Fruit fly (Drosophila melanogaster) whole organism, embryonic: ENCODE results near the gene CG11560.

Source experiments
- Abd-B ChIP-seq: fragments of 200-800 bp; sonication (Bioruptor generic); optimal IDR thresholded peaks from 2 replicates; lab custom pipeline; 2018; ENCODE audit warnings: missing biosample characterization, mild to moderate bottlenecking, missing genetic modification characterization, moderate library complexity
- Aef1 ChIP-seq: fragments of 200-800 bp; sonication (Bioruptor generic); IDR thresholded peaks from 3 replicates; pipeline ENCODE4 v1.3.6; 2022; ENCODE audit warnings: missing biosample characterization, missing genetic modification characterization
- Atf3 ChIP-seq: fragments of 200-800 bp; sonication (Bioruptor generic); optimal IDR thresholded peaks from 3 replicates; lab custom pipeline; 2016; ENCODE audit warnings: missing biosample characterization, missing genetic modification characterization
- Bdp1 ChIP-seq: fragments of 200-800 bp; sonication (Bioruptor generic); optimal IDR thresholded peaks from 3 replicates; lab custom pipeline; 2016; ENCODE audit warnings: missing biosample characterization, missing genetic modification characterization
- Bteb2 ChIP-seq: fragments of 200-800 bp; sonication (Bioruptor generic); optimal IDR thresholded peaks from 2 replicates; lab custom pipeline; 2016; ENCODE audit warnings: missing biosample characterization, missing genetic modification characterization
- CG10267 ChIP-seq: fragments of 200-800 bp; sonication (Bioruptor generic); optimal IDR thresholded peaks from 2 replicates; lab custom pipeline; 2018; ENCODE audit warnings: missing biosample characterization, mild to moderate bottlenecking, missing genetic modification characterization, moderate library complexity
- CG12071 ChIP-seq: fragments of 200-800 bp; sonication (Bioruptor generic); optimal IDR thresholded peaks from 3 replicates; lab custom pipeline; 2018; ENCODE audit warnings: missing biosample characterization, mild to moderate bottlenecking, missing genetic modification characterization
- CG12236 ChIP-seq: fragments of 200-800 bp; sonication (Bioruptor generic); optimal IDR thresholded peaks from 2 replicates; lab custom pipeline; 2016; ENCODE audit warnings: missing biosample characterization, missing genetic modification characterization
- CG13424 ChIP-seq: fragments of 200-800 bp; sonication (Bioruptor generic); optimal IDR thresholded peaks from 2 replicates; lab custom pipeline; 2019; ENCODE audit warnings: missing biosample characterization, mild to moderate bottlenecking, missing genetic modification characterization, moderate library complexity
- CG17829 ChIP-seq: fragments of 200-800 bp; optimal IDR thresholded peaks from 2 replicates; lab custom pipeline; 2019; ENCODE audit warnings: missing biosample characterization, mild to moderate bottlenecking, missing genetic modification characterization, moderate library complexity
- CG18476 ChIP-seq: fragments of 200-800 bp; sonication (Bioruptor generic); optimal IDR thresholded peaks from 2 replicates; lab custom pipeline; 2016; ENCODE audit warnings: missing biosample characterization, mild to moderate bottlenecking, missing genetic modification characterization
- CG18599 ChIP-seq: fragments of 200-800 bp; sonication (Bioruptor generic); optimal IDR thresholded peaks from 3 replicates; lab custom pipeline; 2017; ENCODE audit warnings: missing biosample characterization, missing genetic modification characterization, mild to moderate bottlenecking, moderate library complexity, missing genetic modification reagents
- CG33213 ChIP-seq: fragments of 200-800 bp; sonication (Bioruptor generic); optimal IDR thresholded peaks from 3 replicates; lab custom pipeline; 2016; ENCODE audit warnings: missing biosample characterization, missing genetic modification characterization
- CG4617 ChIP-seq: fragments of 200-800 bp; sonication (Bioruptor generic); optimal IDR thresholded peaks from 3 replicates; lab custom pipeline; 2016; ENCODE audit warnings: missing biosample characterization, missing genetic modification characterization, borderline replicate concordance
- CG4854 ChIP-seq: fragments of 200-800 bp; sonication (Bioruptor generic); optimal IDR thresholded peaks from 2 replicates; lab custom pipeline; 2016; ENCODE audit warnings: missing biosample characterization, missing genetic modification characterization, inconsistent platforms
- CG7928 ChIP-seq: fragments of 200-800 bp; sonication (Bioruptor generic); optimal IDR thresholded peaks from 2 replicates; lab custom pipeline; 2017; ENCODE audit warnings: missing biosample characterization, mild to moderate bottlenecking, missing genetic modification characterization
- CG8765 ChIP-seq: fragments of 200-800 bp; sonication (Bioruptor generic); IDR thresholded peaks from 2 replicates; pipeline ENCODE4 v1.3.6; 2022; ENCODE audit warnings: missing biosample characterization, missing genetic modification characterization
- CG9797 ChIP-seq: fragments of 200-800 bp; sonication (Bioruptor generic); optimal IDR thresholded peaks from 3 replicates; lab custom pipeline; 2018; ENCODE audit warnings: missing biosample characterization, mild to moderate bottlenecking, missing genetic modification characterization
- D19A ChIP-seq: fragments of 200-800 bp; optimal IDR thresholded peaks from 3 replicates; lab custom pipeline; 2019; ENCODE audit warnings: missing biosample characterization, mild to moderate bottlenecking, missing genetic modification characterization, moderate library complexity
- Doc2 ChIP-seq: fragments of 200-800 bp; sonication (Bioruptor generic); IDR thresholded peaks from 2 replicates; pipeline ENCODE4 v1.3.6; 2022; ENCODE audit warnings: missing biosample characterization, missing genetic modification characterization
- Doc3 ChIP-seq: fragments of 200-800 bp; sonication (Bioruptor generic); IDR thresholded peaks from 3 replicates; pipeline ENCODE4 v1.3.6; 2022; ENCODE audit warnings: missing biosample characterization, missing genetic modification characterization; ENCODE audit not compliant: partially characterized antibody
- Gsc ChIP-seq: fragments of 200-800 bp; sonication (Bioruptor generic); IDR thresholded peaks from 2 replicates; pipeline ENCODE4 v1.3.6; 2022; ENCODE audit warnings: missing biosample characterization, missing genetic modification characterization
- Hmr ChIP-seq: fragments of 200-800 bp; sonication (Bioruptor generic); optimal IDR thresholded peaks from 3 replicates; lab custom pipeline; 2017; ENCODE audit warnings: mild to moderate bottlenecking, missing biosample characterization, missing genetic modification reagents, missing genetic modification characterization
- Hr3 ChIP-seq: fragments of 200-800 bp; sonication (Bioruptor generic); optimal IDR thresholded peaks from 3 replicates; lab custom pipeline; 2016; ENCODE audit warnings: missing biosample characterization, missing genetic modification characterization
- Hr78 ChIP-seq, 2 experiments: fragments of 200-800 bp in 1 of 2; fragments of >200 bp in 1 of 2; sonication (Bioruptor generic) in 1 of 2; optimal IDR thresholded peaks; 2 replicates each; lab custom pipeline; 2017 to 2019; ENCODE audit warnings: missing biosample characterization in 2 of 2, missing genetic modification characterization in 2 of 2, mild to moderate bottlenecking in 1 of 2, moderate library complexity in 1 of 2
- Lim3 ChIP-seq: fragments of 200-800 bp; sonication (Bioruptor generic); IDR thresholded peaks from 2 replicates; pipeline ENCODE4 v1.3.6; 2022; ENCODE audit warnings: missing biosample characterization, missing genetic modification characterization
- NC2α ChIP-seq: fragments of 200-800 bp; sonication (Bioruptor generic); optimal IDR thresholded peaks from 2 replicates; lab custom pipeline; 2016; ENCODE audit warnings: missing biosample characterization, missing genetic modification characterization
- PHDP ChIP-seq: fragments of 200-800 bp; sonication (Bioruptor generic); optimal IDR thresholded peaks from 3 replicates; lab custom pipeline; 2018; ENCODE audit warnings: missing biosample characterization, mild to moderate bottlenecking, missing genetic modification characterization, moderate library complexity
- Six4 ChIP-seq: fragments of 200-800 bp; sonication (Bioruptor generic); optimal IDR thresholded peaks from 2 replicates; lab custom pipeline; 2016; ENCODE audit warnings: missing biosample characterization, missing genetic modification characterization
- Taf1 ChIP-seq: fragments of 200-800 bp; sonication (Bioruptor generic); IDR thresholded peaks from 2 replicates; pipeline ENCODE4 v1.3.6; 2022; ENCODE audit warnings: missing biosample characterization, missing genetic modification characterization
- Trl ChIP-seq, 3 experiments: fragments of >200 bp in 2 of 3; fragments of 200-800 bp in 1 of 3; sonication (Bioruptor generic) in 1 of 3; optimal IDR thresholded peaks; 2 replicates in 1 of 3; 3 replicates in 2 of 3; lab custom pipeline; 2016 to 2017; ENCODE audit warnings: missing biosample characterization in 1 of 3, missing genetic modification characterization in 1 of 3
- abd-A ChIP-seq: fragments of 200-800 bp; sonication (Bioruptor generic); optimal IDR thresholded peaks from 3 replicates; lab custom pipeline; 2019; ENCODE audit warnings: missing biosample characterization, mild to moderate bottlenecking, missing genetic modification characterization, moderate library complexity
- amos ChIP-seq: fragments of 200-800 bp; sonication (Bioruptor generic); IDR thresholded peaks from 2 replicates; pipeline ENCODE4 v1.3.6; 2022; ENCODE audit warnings: missing biosample characterization, missing genetic modification characterization; ENCODE audit not compliant: partially characterized antibody
- bab2 ChIP-seq: fragments of 200-800 bp; sonication (Bioruptor generic); optimal IDR thresholded peaks from 2 replicates; lab custom pipeline; 2016; ENCODE audit warnings: missing biosample characterization, missing genetic modification characterization
- btn ChIP-seq: fragments of 200-800 bp; sonication (Bioruptor generic); optimal IDR thresholded peaks from 2 replicates; lab custom pipeline; 2016; ENCODE audit warnings: missing biosample characterization, missing genetic modification characterization
- cato ChIP-seq: fragments of 200-800 bp; sonication (Bioruptor generic); optimal IDR thresholded peaks from 2 replicates; lab custom pipeline; 2016; ENCODE audit warnings: missing biosample characterization, missing genetic modification characterization, borderline replicate concordance
- chif ChIP-seq, 2 experiments: fragments of 200-800 bp; sonication (Bioruptor generic); optimal IDR thresholded peaks; 3 replicates each; lab custom pipeline; 2016; ENCODE audit warnings: missing biosample characterization in 2 of 2, missing genetic modification characterization in 2 of 2
- dimm ChIP-seq: fragments of 200-800 bp; sonication (Bioruptor generic); IDR thresholded peaks from 2 replicates; pipeline ENCODE4 v1.3.6; 2022; ENCODE audit warnings: missing biosample characterization, missing genetic modification characterization
- gcm2 ChIP-seq: fragments of 200-800 bp; sonication (Bioruptor generic); optimal IDR thresholded peaks from 2 replicates; lab custom pipeline; 2016; ENCODE audit warnings: missing biosample characterization, missing genetic modification characterization
- grau ChIP-seq: fragments of 200-800 bp; optimal IDR thresholded peaks from 3 replicates; lab custom pipeline; 2019; ENCODE audit warnings: missing biosample characterization, mild to moderate bottlenecking, missing genetic modification characterization, moderate library complexity
- lbe ChIP-seq: fragments of 200-800 bp; sonication (Bioruptor generic); optimal IDR thresholded peaks from 2 replicates; lab custom pipeline; 2016; ENCODE audit warnings: missing biosample characterization, mild to moderate bottlenecking, missing genetic modification characterization
- lov ChIP-seq, 2 experiments: fragments of 200-800 bp in 1 of 2; fragments of >200 bp in 1 of 2; sonication (Bioruptor generic) in 1 of 2; IDR thresholded peaks in 1 of 2; optimal IDR thresholded peaks in 1 of 2; 2 replicates in 1 of 2; 3 replicates in 1 of 2; pipeline versions ENCODE4 v1.3.6 to Lab custom; 2017 to 2022; ENCODE audit warnings: missing biosample characterization in 1 of 2, missing genetic modification characterization in 1 of 2
- odd ChIP-seq: fragments of 200-800 bp; sonication (Bioruptor generic); optimal IDR thresholded peaks from 2 replicates; lab custom pipeline; 2017; ENCODE audit warnings: missing biosample characterization, mild to moderate bottlenecking, missing genetic modification characterization
- peb ChIP-seq: fragments of 200-800 bp; sonication (Bioruptor generic); IDR thresholded peaks from 2 replicates; pipeline ENCODE4 v1.3.6; 2022; ENCODE audit warnings: missing biosample characterization, missing genetic modification characterization
- pnt ChIP-seq: fragments of 200-800 bp; sonication (Bioruptor generic); optimal IDR thresholded peaks from 3 replicates; lab custom pipeline; 2016; ENCODE audit warnings: missing biosample characterization, missing genetic modification characterization
- toy ChIP-seq: fragments of 200-800 bp; sonication (Bioruptor generic); IDR thresholded peaks from 2 replicates; pipeline ENCODE4 v1.3.6; 2022; ENCODE audit warnings: missing biosample characterization, missing genetic modification characterization
- twi ChIP-seq: fragments of 200-800 bp; optimal IDR thresholded peaks from 2 replicates; lab custom pipeline; 2019; ENCODE audit warnings: missing biosample characterization, mild to moderate bottlenecking, missing genetic modification characterization, moderate library complexity
- yki ChIP-seq: fragments of >200 bp; optimal IDR thresholded peaks from 3 replicates; lab custom pipeline; 2018
- zen2 ChIP-seq: fragments of 200-800 bp; sonication (Bioruptor generic); IDR thresholded peaks from 3 replicates; pipeline ENCODE4 v1.3.6; 2022; ENCODE audit warnings: missing biosample characterization, missing genetic modification characterization; ENCODE audit not compliant: partially characterized antibody

The CG11560 gene

dm6 chr3L:12124975-12125374 lies 5.2 kb downstream of the CG11560 start, which contains the start of gene yps (continued):
- TF ChIP-seq cato = peak; percentile 87
- TF ChIP-seq Hr78 (GFP tag; optimal IDR thresholded peaks at IDR 0.05; lab: Kevin White, UChicago) = peak in 1 of 2 experiments; percentile 41
- TF ChIP-seq Hr3 = peak; percentile 74
- no peak for TF ChIP-seq Gsc (GFP tag; lab: Robert Waterston, UW)
- TF ChIP-seq CG4617 (GFP tag; lab: Kevin White, UChicago) = peak; percentile 75
- TF ChIP-seq Bdp1 (GFP tag; lab: Kevin White, UChicago) = peak; percentile 88
- peak; percentile 78; the same call in 1 of the 2 replicates for TF ChIP-seq toy (GFP tag; lab: Robert Waterston, UW)
- TF ChIP-seq CG12071 (GFP tag; lab: Kevin White, UChicago) = peak; percentile 97
- no peak; the same call in 1 of the 3 replicates for TF ChIP-seq zen2 (GFP tag; lab: Robert Waterston, UW)
- no peak for TF ChIP-seq Trl (optimal IDR thresholded peaks at IDR 0.05; lab: Kevin White, UChicago)
- TF ChIP-seq Trl (GFP tag; optimal IDR thresholded peaks at IDR 0.05; lab: Kevin White, UChicago) = peak; percentile 96
- no peak for TF ChIP-seq Doc2 (GFP tag; lab: Robert Waterston, UW)
- TF ChIP-seq CG18599 (GFP tag; lab: Kevin White, UChicago) = peak; percentile 96
- TF ChIP-seq Taf1 (GFP tag; lab: Robert Waterston, UW) = peak; percentile 39; the same call in 1 of the 2 replicates
- peak; percentile 75 for TF ChIP-seq CG18476 (GFP tag; lab: Kevin White, UChicago)
- TF ChIP-seq lbe (GFP tag; lab: Kevin White, UChicago) = peak; percentile 89
- TF ChIP-seq CG7928 (GFP tag; lab: Kevin White, UChicago) = peak; percentile 78
- peak; percentile 81 to 94 for TF ChIP-seq chif (GFP tag; optimal IDR thresholded peaks at IDR 0.05; lab: Kevin White, UChicago)
- peak; percentile 26 for TF ChIP-seq pnt (GFP tag; lab: Kevin White, UChicago)
- TF ChIP-seq Lim3 (GFP tag; lab: Robert Waterston, UW) = no peak
- peak; percentile 93 for TF ChIP-seq Bteb2 (GFP tag; lab: Kevin White, UChicago)
- TF ChIP-seq CG17829 (tag; lab: Kevin White, UChicago) = peak; percentile 90
- TF ChIP-seq CG33213 (GFP tag; lab: Kevin White, UChicago) = peak; percentile 98
- peak; percentile 65 for TF ChIP-seq Aef1
- TF ChIP-seq abd-A = no peak
- peak; percentile 87 for TF ChIP-seq Atf3 (GFP tag; lab: Kevin White, UChicago)
- TF ChIP-seq CG10267 (tag; lab: Kevin White, UChicago) = peak; percentile 92
- TF ChIP-seq peb = peak; percentile 60
- TF ChIP-seq Six4 (GFP tag; lab: Kevin White, UChicago) = peak; percentile 90
- TF ChIP-seq CG9797 (GFP tag; lab: Kevin White, UChicago) = peak; percentile 73
- peak; percentile 72 for TF ChIP-seq gcm2 (GFP tag; lab: Kevin White, UChicago)
- peak; percentile 68 for TF ChIP-seq CG8765 (GFP tag; lab: Robert Waterston, UW)
- TF ChIP-seq amos (GFP tag; lab: Robert Waterston, UW) = peak; percentile 89
- peak; percentile 75 for TF ChIP-seq CG13424 (tag; lab: Kevin White, UChicago)
- TF ChIP-seq odd (GFP tag; lab: Kevin White, UChicago) = peak; percentile 98
- TF ChIP-seq yki = no peak
- TF ChIP-seq Hmr (GFP tag; lab: Kevin White, UChicago) = peak; percentile 99
- peak; percentile 93 for TF ChIP-seq PHDP (tag; lab: Kevin White, UChicago)
- peak; percentile 66 for TF ChIP-seq D19A
- TF ChIP-seq Abd-B (GFP tag; lab: Kevin White, UChicago) = no peak
- peak; percentile 92 for TF ChIP-seq CG4854 (GFP tag; lab: Kevin White, UChicago)
- TF ChIP-seq NC2α (GFP tag; lab: Kevin White, UChicago) = peak; percentile 87
- TF ChIP-seq grau (tag; lab: Kevin White, UChicago) = peak; percentile 87
- peak; percentile 59; the same call in 1 of the 3 replicates for TF ChIP-seq Doc3 (GFP tag; lab: Robert Waterston, UW)
- peak; percentile 88 for TF ChIP-seq btn (GFP tag; lab: Kevin White, UChicago)
- TF ChIP-seq lov (optimal IDR thresholded peaks at IDR 0.05; lab: Kevin White, UChicago) = no peak
- TF ChIP-seq lov (GFP tag; IDR thresholded peaks at IDR 0.05; lab: Robert Waterston, UW) = peak; percentile 97
- TF ChIP-seq CG12236 (GFP tag; lab: Kevin White, UChicago) = peak; percentile 94
- no peak; the same call in 1 of the 2 replicates for TF ChIP-seq dimm (GFP tag; lab: Robert Waterston, UW)
- TF ChIP-seq bab2 = peak; percentile 78
- peak; percentile 80 for TF ChIP-seq twi (tag; lab: Kevin White, UChicago)
